Worm (Caenorhabditis elegans): ENCODE results near the gene spe-26.
A peak's percentile ranks its signal among the peaks of the same experiment; 100 is the strongest.

Gene spe-26

DNA sequence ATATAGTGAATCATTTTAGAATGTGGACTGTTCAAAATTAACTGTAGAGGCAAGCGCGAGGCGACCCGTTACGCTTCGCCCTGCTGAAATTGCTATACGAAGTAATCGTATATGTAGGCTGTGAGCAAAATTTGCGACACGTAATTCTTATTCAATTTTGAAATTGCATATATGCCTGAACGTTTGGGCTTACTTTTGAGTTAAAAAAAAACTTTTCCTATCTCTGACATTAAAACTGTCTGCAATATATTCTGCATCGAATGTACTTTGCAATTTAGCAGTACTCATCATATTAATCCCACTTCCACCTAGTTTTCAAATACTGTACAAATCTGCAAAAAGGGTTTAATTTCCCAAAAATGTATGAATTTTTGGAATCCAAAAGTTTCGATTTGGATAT is 44.8 kb downstream of the spe-26 start:
- no peak for TF ChIP-seq xnd-1 (tag; optimal IDR thresholded peaks at IDR 0.05)
- no peak for TF ChIP-seq dox-1 (GFP tag; IDR thresholded peaks at IDR 0.05)
- TF ChIP-seq F33H1.4 (GFP tag; IDR thresholded peaks at IDR 0.05): no peak
- TF ChIP-seq ceh-79 (tag; optimal IDR thresholded peaks at IDR 0.05): no peak
- no peak for TF ChIP-seq bed-2 (GFP tag; IDR thresholded peaks at IDR 0.05)
- TF ChIP-seq K12H6.12 (tag; optimal IDR thresholded peaks at IDR 0.05): no peak
- no peak for TF ChIP-seq ztf-28 (GFP tag; IDR thresholded peaks at IDR 0.05)
- TF ChIP-seq ceh-40 (GFP tag; IDR thresholded peaks at IDR 0.05): no peak
- no peak for TF ChIP-seq snpc-4 (GFP tag; optimal IDR thresholded peaks at IDR 0.05)
- no peak for TF ChIP-seq snpc-4 (tag; optimal IDR thresholded peaks at IDR 0.05)
- no peak for TF ChIP-seq ztf-3 (GFP tag; optimal IDR thresholded peaks at IDR 0.05)
- TF ChIP-seq nhr-27 (tag; optimal IDR thresholded peaks at IDR 0.05): no peak
- no peak for TF ChIP-seq cebp-2 (GFP tag; IDR thresholded peaks at IDR 0.05)
- no peak for TF ChIP-seq ztf-26 (tag; optimal IDR thresholded peaks at IDR 0.05)
- no peak for TF ChIP-seq dpff-1 (tag; optimal IDR thresholded peaks at IDR 0.05)
- TF ChIP-seq sea-2 (GFP tag; IDR thresholded peaks at IDR 0.05): no peak

DNA sequence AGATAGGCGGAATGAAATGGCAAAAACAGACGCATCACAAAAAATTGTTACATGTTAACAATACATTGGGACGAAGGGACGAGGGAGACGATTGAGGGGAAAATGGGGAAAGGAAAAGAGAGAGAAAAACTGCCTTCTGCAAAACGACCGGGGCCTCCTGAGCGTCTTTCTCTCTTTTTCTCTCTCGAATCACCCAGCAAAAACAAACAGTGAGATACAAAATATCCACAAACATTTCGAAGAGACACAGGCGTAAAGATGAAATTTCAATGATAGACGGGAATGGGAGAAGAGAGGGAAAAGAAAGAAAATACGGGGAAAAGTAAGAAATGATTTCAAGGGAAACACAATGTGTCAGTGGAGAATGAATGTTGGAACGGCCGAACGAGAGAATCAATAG is 45.7 kb downstream of the spe-26 start:
- TF ChIP-seq Y79H2A.3 (GFP tag; conservative IDR thresholded peaks at IDR 0.05) (no peak), nfyb-1 (GFP tag; IDR thresholded peaks at IDR 0.05) (no peak), ceh-79 (tag; optimal IDR thresholded peaks at IDR 0.05) (no peak), madf-8 (GFP tag; conservative IDR thresholded peaks at IDR 0.05) (no peak), lsl-1 (GFP tag; optimal IDR thresholded peaks at IDR 0.05) (no peak), lin-40 (tag; optimal IDR thresholded peaks at IDR 0.05) (peak; percentile 5), bed-1 (GFP tag; IDR thresholded peaks at IDR 0.05) (no peak), hmg-1.2 (GFP tag; IDR thresholded peaks at IDR 0.05) (peak; percentile 56; the same call in 1 of the 2 replicates), ztf-3 (GFP tag; optimal IDR thresholded peaks at IDR 0.05) (no peak), unc-130 (GFP tag; optimal IDR thresholded peaks at IDR 0.05) (no peak), xnd-1 (tag; optimal IDR thresholded peaks at IDR 0.05) (no peak), atf-7 (tag; optimal IDR thresholded peaks at IDR 0.05) (no peak), K12H6.12 (tag; optimal IDR thresholded peaks at IDR 0.05) (peak; percentile 43), cebp-2 (GFP tag; IDR thresholded peaks at IDR 0.05) (no peak), aptf-3 (GFP tag; IDR thresholded peaks at IDR 0.05) (no peak)

DNA sequence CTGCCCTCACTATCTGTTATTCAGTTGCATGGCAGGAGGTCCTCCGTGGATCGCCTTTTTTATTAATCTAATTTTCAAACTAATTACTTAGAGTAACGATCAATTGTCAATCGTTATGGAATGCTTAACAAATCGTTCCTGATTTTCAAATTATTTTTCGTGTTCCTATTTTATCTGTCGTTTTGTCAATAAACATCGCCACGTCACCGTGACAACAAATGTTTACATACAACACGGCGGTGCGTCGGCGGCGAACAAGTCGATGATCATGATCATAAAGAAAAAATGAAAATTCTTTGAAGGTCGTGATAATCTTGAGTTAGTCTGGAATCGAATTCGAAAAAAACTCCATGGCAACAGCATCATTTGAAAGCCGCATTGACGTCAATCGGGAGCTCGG is 46.2 kb downstream of the spe-26 start:
- TF ChIP-seq nhr-80 (tag; optimal IDR thresholded peaks at IDR 0.05) (no peak), F23B12.7 (tag; optimal IDR thresholded peaks at IDR 0.05; ENCODE audit: insufficient read depth) (no peak), somi-1 (GFP tag; optimal IDR thresholded peaks at IDR 0.05) (no peak), ztf-26 (tag; optimal IDR thresholded peaks at IDR 0.05) (no peak), mxl-1 (tag; optimal IDR thresholded peaks at IDR 0.05) (no peak), snpc-3.4 (tag; optimal IDR thresholded peaks at IDR 0.05) (no peak), B0261.1 (tag; optimal IDR thresholded peaks at IDR 0.05) (no peak), him-1 (tag; optimal IDR thresholded peaks at IDR 0.05) (no peak), K12H6.12 (tag; optimal IDR thresholded peaks at IDR 0.05) (no peak), F22D6.2 (tag; optimal IDR thresholded peaks at IDR 0.05) (no peak), nfya-2 (GFP tag; IDR thresholded peaks at IDR 0.05) (no peak), nhr-120 (GFP tag; IDR thresholded peaks at IDR 0.05) (no peak), Y95B8A.8 (GFP tag; IDR thresholded peaks at IDR 0.05) (no peak), sea-2 (GFP tag; IDR thresholded peaks at IDR 0.05) (no peak), snpc-1.3 (tag; optimal IDR thresholded peaks at IDR 0.05; ENCODE audit: insufficient read depth) (no peak), fkh-3 (tag; optimal IDR thresholded peaks at IDR 0.05) (no peak), akir-1 (GFP tag; optimal IDR thresholded peaks at IDR 0.05) (no peak), mes-4 (tag; optimal IDR thresholded peaks at IDR 0.05) (no peak), C06A6.2 (GFP tag; conservative IDR thresholded peaks at IDR 0.05) (no peak), ztf-6 (GFP tag; IDR thresholded peaks at IDR 0.05) (no peak)
